Fruit fly (Drosophila melanogaster): ENCODE results near the gene Hez.

Gene Hez

dm6 chr3L:9894643-9895042 lies at the start of gene Hez, which contains the start of gene CG6709:
Gene Hez, minus strand, starts transcription at chr3L:9894743.
Gene CG6709, minus strand, starts transcription at chr3L:9894743.
- TF ChIP-seq CTCF (optimal IDR thresholded peaks at IDR 0.05) (no peak), CG8478 (optimal IDR thresholded peaks at IDR 0.05) (no peak)

dm6 chr3L:9927169-9927568 lies 32.6 kb upstream of the Hez start:
- no peak for TF ChIP-seq CG8478 (optimal IDR thresholded peaks at IDR 0.05)
- no peak for TF ChIP-seq CTCF (optimal IDR thresholded peaks at IDR 0.05)

- TF ChIP-seq CTCF (optimal IDR thresholded peaks at IDR 0.05) (no peak), CG8478 (optimal IDR thresholded peaks at IDR 0.05) (no peak)
Observed at dm6 chr3L:9907719-9908170, 13.2 kb upstream of the Hez start, which contains the start of gene bma. Gene bma, plus strand, starts transcription at chr3L:9908120.

- TF ChIP-seq CG8478 (optimal IDR thresholded peaks at IDR 0.05) (no peak), CTCF (optimal IDR thresholded peaks at IDR 0.05) (no peak)
Observed at dm6 chr3L:9904988-9905387, 10.4 kb upstream of the Hez start.

dm6 chr3L:9899046-9899659 lies 4.6 kb upstream of the Hez start, which contains the start of gene nudE:
Gene nudE, plus strand, starts transcription at chr3L:9899241.
- peak in 1 of 2 experiments; percentile 41 for TF ChIP-seq CTCF (optimal IDR thresholded peaks at IDR 0.05)
- no peak for TF ChIP-seq CG8478 (optimal IDR thresholded peaks at IDR 0.05)

- TF ChIP-seq CTCF (optimal IDR thresholded peaks at IDR 0.05) (peak; percentile 1 to 51), CG8478 (optimal IDR thresholded peaks at IDR 0.05) (no peak)
Observed at dm6 chr3L:9898355-9898754, 3.8 kb upstream of the Hez start, which contains the start of the genes CG6707 and CG46387. Gene CG6707, minus strand, starts transcription at chr3L:9898575. Gene CG46387, plus strand, starts transcription at chr3L:9898626.

dm6 chr3L:9897164-9897783 lies 2.7 kb upstream of the Hez start:
- TF ChIP-seq CTCF (optimal IDR thresholded peaks at IDR 0.05) (no peak), CG8478 (optimal IDR thresholded peaks at IDR 0.05) (no peak)

- TF ChIP-seq CG8478 (optimal IDR thresholded peaks at IDR 0.05) (no peak), CTCF (optimal IDR thresholded peaks at IDR 0.05) (no peak)
Observed at dm6 chr3L:9893983-9894382, 560 bp downstream of the Hez start.

dm6 chr3L:9888630-9889130 lies 5.9 kb downstream of the Hez start, which contains the start of the genes Taf2 and CalpB:
Gene Taf2, minus strand, starts transcription at chr3L:9888683.
Gene CalpB, plus strand, starts transcription at chr3L:9888762.
- no peak for TF ChIP-seq CG8478 (optimal IDR thresholded peaks at IDR 0.05)
- TF ChIP-seq CTCF (optimal IDR thresholded peaks at IDR 0.05), result peak in 1 of 2 experiments; percentile 30

- TF ChIP-seq CTCF (optimal IDR thresholded peaks at IDR 0.05), result no peak
- TF ChIP-seq CG8478 (optimal IDR thresholded peaks at IDR 0.05), result no peak
Observed at dm6 chr3L:9878685-9879084, 15.9 kb downstream of the Hez start, which contains the start of gene CG34382. Gene CG34382, plus strand, starts transcription at chr3L:9878985.

dm6 chr3L:9872035-9872434 lies 22.5 kb downstream of the Hez start:
- TF ChIP-seq CG8478 (optimal IDR thresholded peaks at IDR 0.05) (no peak), CTCF (optimal IDR thresholded peaks at IDR 0.05) (no peak)

- TF ChIP-seq CTCF (optimal IDR thresholded peaks at IDR 0.05) (no peak), CG8478 (optimal IDR thresholded peaks at IDR 0.05) (no peak)
Observed at dm6 chr3L:9865053-9865442, 29.5 kb downstream of the Hez start.

- TF ChIP-seq CG8478 (optimal IDR thresholded peaks at IDR 0.05), result no peak
Observed at dm6 chr3L:9864275-9865052, 30.1 kb downstream of the Hez start, which contains the start of the genes iPLA2-VIA and Ciz1. Gene iPLA2-VIA, minus strand, starts transcription at chr3L:9864349. Gene Ciz1, plus strand, starts transcription at chr3L:9864639.

- TF ChIP-seq CG8478 (optimal IDR thresholded peaks at IDR 0.05) (no peak), CTCF (optimal IDR thresholded peaks at IDR 0.05) (no peak)
Observed at dm6 chr3L:9863656-9864055, 30.9 kb downstream of the Hez start.

dm6 chr3L:9859624-9860023 lies 34.9 kb downstream of the Hez start, which contains the start of gene CG10809:
Gene CG10809, minus strand, starts transcription at chr3L:9859889.
- TF ChIP-seq CG8478 (optimal IDR thresholded peaks at IDR 0.05) (no peak), CTCF (optimal IDR thresholded peaks at IDR 0.05) (peak in 1 of 2 experiments; percentile 8)
